Fruit fly (Drosophila melanogaster): ENCODE results near the gene Hs2st.

DNA sequence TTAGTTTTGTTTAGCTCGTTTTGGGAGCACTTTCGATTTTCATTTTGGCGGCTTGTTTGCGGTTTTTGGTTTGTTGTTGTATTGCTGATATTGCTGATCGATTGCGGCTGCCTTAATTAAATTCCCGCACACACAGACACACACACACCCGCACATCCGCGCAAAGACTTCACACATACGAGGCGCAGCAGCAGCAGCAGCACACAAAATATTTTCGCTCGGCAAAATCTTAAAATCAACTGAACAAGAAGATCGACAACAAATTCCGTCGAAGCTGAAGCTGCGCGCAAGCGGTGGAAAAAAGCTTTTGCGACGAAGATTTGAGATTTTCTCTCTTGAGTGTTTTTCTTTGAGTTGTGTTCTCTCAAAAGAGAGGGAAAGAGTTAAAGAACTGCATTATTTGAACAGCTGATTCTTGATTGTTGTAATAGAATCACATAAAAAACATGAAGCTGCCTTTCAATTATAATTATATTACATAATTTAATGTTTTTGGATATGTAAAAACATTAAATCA, 30.3 kb downstream of the Hs2st start:
- TF ChIP-seq pan (optimal IDR thresholded peaks at IDR 0.05) (no peak), CG8478 (optimal IDR thresholded peaks at IDR 0.05) (no peak)

All from whole organism.